Worm (Caenorhabditis elegans) whole organism, early embryonic: ENCODE data around the gene Y40H7A.10.

Experiments used
- B0310.2 ChIP-seq: sonication (generic microtip); optimal IDR thresholded peaks from 2 replicates; lab custom pipeline; 2016; ENCODE audit warnings: mild to moderate bottlenecking, missing genetic modification characterization, missing compliant biosample characterization
- aly-1 ChIP-seq: sonication (generic microtip); optimal IDR thresholded peaks from 2 replicates; lab custom pipeline; 2016; ENCODE audit warnings: missing genetic modification characterization, missing compliant biosample characterization
- ama-1 ChIP-seq: fragments of 150-350 bp; optimal IDR thresholded peaks from 2 replicates; lab custom pipeline; 2014
- ceh-13 ChIP-seq: fragments of 200-800 bp; sonication (Bioruptor generic); optimal IDR thresholded peaks from 2 replicates; lab custom pipeline; 2018; ENCODE audit warnings: mild to moderate bottlenecking, missing genetic modification characterization, missing compliant biosample characterization
- ets-7 ChIP-seq: sonication (generic microtip); optimal IDR thresholded peaks from 2 replicates; lab custom pipeline; 2016; ENCODE audit warnings: missing genotype, missing genetic modification characterization, missing compliant biosample characterization
- flt-1 ChIP-seq: fragments of 200-800 bp; sonication (Bioruptor generic); IDR thresholded peaks from 2 replicates; pipeline ENCODE4 v1.3.6; 2022; ENCODE audit warnings: missing genetic modification characterization, missing compliant biosample characterization
- hmbx-1 ChIP-seq: sonication (generic microtip); optimal IDR thresholded peaks from 2 replicates; lab custom pipeline; 2016; ENCODE audit warnings: mild to moderate bottlenecking, missing genetic modification characterization, missing compliant biosample characterization
- hmg-4 ChIP-seq: fragments of 200-800 bp; sonication (Bioruptor generic); optimal IDR thresholded peaks from 2 replicates; lab custom pipeline; 2018; ENCODE audit warnings: mild to moderate bottlenecking, missing genetic modification characterization, missing compliant biosample characterization
- hnd-1 ChIP-seq: sonication (generic microtip); optimal IDR thresholded peaks from 2 replicates; lab custom pipeline; 2016; ENCODE audit warnings: missing genetic modification characterization, missing compliant biosample characterization
- scrt-1 ChIP-seq: fragments of 200-800 bp; sonication (Bioruptor generic); IDR thresholded peaks from 2 replicates; pipeline ENCODE4 v1.3.6; 2022; ENCODE audit warnings: missing genetic modification characterization, missing compliant biosample characterization
- sea-1 ChIP-seq: fragments of 200-800 bp; sonication (Bioruptor generic); conservative IDR thresholded peaks from 2 replicates; pipeline ENCODE4 v1.3.6; 2022; ENCODE audit warnings: missing genetic modification characterization, missing compliant biosample characterization
- tbx-11 ChIP-seq: fragments of 200-800 bp; sonication (Bioruptor generic); IDR thresholded peaks from 2 replicates; pipeline ENCODE4 v1.3.6; 2022; ENCODE audit warnings: missing genetic modification characterization, missing compliant biosample characterization
- tbx-37 ChIP-seq: fragments of 200-800 bp; sonication (Bioruptor generic); conservative IDR thresholded peaks from 2 replicates; pipeline ENCODE4 v1.3.6; 2022; ENCODE audit warnings: missing genetic modification reagents, missing genetic modification characterization, missing compliant biosample characterization
- tra-4 ChIP-seq: sonication (generic microtip); optimal IDR thresholded peaks from 2 replicates; lab custom pipeline; 2017; ENCODE audit warnings: missing genetic modification characterization, missing compliant biosample characterization

DNA sequence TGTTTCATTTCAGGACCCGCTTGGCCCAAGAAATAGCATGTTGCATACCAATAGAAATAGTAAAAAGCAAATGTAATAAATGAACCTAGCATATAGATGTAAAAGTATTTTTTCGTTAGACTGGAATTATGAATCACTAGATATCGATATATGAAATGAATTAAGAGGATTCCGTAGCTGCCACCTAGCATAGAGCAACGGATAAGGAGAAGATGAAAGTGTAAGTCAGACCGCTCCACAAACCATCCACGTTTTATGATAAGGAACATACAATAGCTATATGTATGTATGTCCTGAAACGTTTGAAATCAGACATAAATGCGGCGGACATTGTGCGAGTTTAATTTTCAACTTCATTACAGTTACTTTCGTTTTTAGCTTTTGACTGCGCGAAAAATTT lies 35.7 kb upstream of the Y40H7A.10 start:
- no peak for TF ChIP-seq tbx-11 (GFP tag; lab: Robert Waterston, UW)
- no peak for TF ChIP-seq ama-1 (lab: Kevin White, UChicago)
- no peak for TF ChIP-seq hnd-1 (tag; lab: Kevin White, UChicago)
- TF ChIP-seq flt-1 (GFP tag; lab: Robert Waterston, UW): no peak
- TF ChIP-seq scrt-1: no peak
- TF ChIP-seq hmg-4 (GFP tag; lab: Kevin White, UChicago): no peak
- TF ChIP-seq tbx-37 (GFP tag; lab: Robert Waterston, UW): no peak
- no peak for TF ChIP-seq ceh-13 (GFP tag; lab: Kevin White, UChicago)
- no peak for TF ChIP-seq aly-1
- no peak for TF ChIP-seq tra-4 (tag; lab: Kevin White, UChicago)
- no peak for TF ChIP-seq hmbx-1 (tag; lab: Kevin White, UChicago)
- TF ChIP-seq sea-1 (GFP tag; lab: Robert Waterston, UW): no peak
- no peak for TF ChIP-seq ets-7 (tag; lab: Kevin White, UChicago)
- no peak for TF ChIP-seq B0310.2
